Worm (Caenorhabditis elegans) whole organism, late embryonic: ENCODE measurements around the gene C38D4.7.

Experiments used
- C08G9.2 ChIP-seq: sonication (generic microtip); optimal IDR thresholded peaks from 2 replicates; lab custom pipeline; 2016; ENCODE audit warnings: mild to moderate bottlenecking, missing genetic modification characterization, moderate library complexity, missing compliant biosample characterization
- F13H6.1 ChIP-seq: sonication (generic microtip); optimal IDR thresholded peaks from 2 replicates; lab custom pipeline; 2016; ENCODE audit warnings: missing genetic modification characterization, missing compliant biosample characterization
- K02D7.2 ChIP-seq: sonication (generic microtip); optimal IDR thresholded peaks from 2 replicates; lab custom pipeline; 2017; ENCODE audit warnings: mild to moderate bottlenecking, missing genetic modification characterization, missing compliant biosample characterization
- T23F11.4 ChIP-seq: fragments of 200-800 bp; sonication (Bioruptor generic); optimal IDR thresholded peaks from 2 replicates; lab custom pipeline; 2018; ENCODE audit warnings: mild to moderate bottlenecking, missing genetic modification characterization, missing compliant biosample characterization
- Y22D7AL.16 ChIP-seq: sonication (generic microtip); optimal IDR thresholded peaks from 2 replicates; lab custom pipeline; 2016; ENCODE audit warnings: missing genetic modification characterization, missing compliant biosample characterization
- ahr-1 ChIP-seq: sonication (generic microtip); optimal IDR thresholded peaks from 2 replicates; lab custom pipeline; 2016; ENCODE audit warnings: missing genetic modification characterization, missing compliant biosample characterization
- ama-1 ChIP-seq: fragments of 150-350 bp; optimal IDR thresholded peaks from 2 replicates; lab custom pipeline; 2014
- ceh-18 ChIP-seq: sonication (generic microtip); optimal IDR thresholded peaks from 2 replicates; lab custom pipeline; 2016; ENCODE audit warnings: missing genetic modification characterization, missing compliant biosample characterization
- ceh-19 ChIP-seq: fragments of 200-800 bp; sonication (Bioruptor generic); optimal IDR thresholded peaks from 2 replicates; lab custom pipeline; 2018; ENCODE audit warnings: mild to moderate bottlenecking, missing genetic modification characterization, missing compliant biosample characterization
- ceh-2 ChIP-seq: sonication (generic microtip); optimal IDR thresholded peaks from 2 replicates; lab custom pipeline; 2016; ENCODE audit warnings: missing genotype, missing genetic modification characterization, missing compliant biosample characterization
- ceh-22 ChIP-seq: sonication (generic microtip); optimal IDR thresholded peaks from 2 replicates; lab custom pipeline; 2017; ENCODE audit warnings: missing biosample characterization, missing genetic modification characterization
- ceh-24 ChIP-seq: sonication (generic microtip); optimal IDR thresholded peaks from 2 replicates; lab custom pipeline; 2016; ENCODE audit warnings: mild to moderate bottlenecking, missing genetic modification characterization, missing compliant biosample characterization
- ceh-30 ChIP-seq: fragments of 150-350 bp; optimal IDR thresholded peaks from 2 replicates; lab custom pipeline; 2014; ENCODE audit warnings: missing biosample characterization, missing genetic modification characterization
- ceh-34 ChIP-seq: sonication (generic microtip); optimal IDR thresholded peaks from 2 replicates; lab custom pipeline; 2016; ENCODE audit warnings: mild to moderate bottlenecking, missing genetic modification characterization, missing compliant biosample characterization
- ceh-45 ChIP-seq: fragments of 200-800 bp; sonication (Bioruptor generic); IDR thresholded peaks from 2 replicates; pipeline ENCODE4 v1.3.6; 2022; ENCODE audit warnings: missing genetic modification reagents, missing genetic modification characterization, missing compliant biosample characterization
- dmd-4 ChIP-seq: sonication (generic microtip); optimal IDR thresholded peaks from 2 replicates; lab custom pipeline; 2016; ENCODE audit warnings: borderline replicate concordance, missing genetic modification characterization, missing compliant biosample characterization
- dve-1 ChIP-seq: sonication (generic microtip); optimal IDR thresholded peaks from 2 replicates; lab custom pipeline; 2017; ENCODE audit warnings: antibody characterized with exemption, mild to moderate bottlenecking, missing genetic modification characterization, missing compliant biosample characterization
- elt-2 ChIP-seq: sonication (generic microtip); optimal IDR thresholded peaks from 2 replicates; lab custom pipeline; 2016; ENCODE audit warnings: missing genetic modification reagents, missing genetic modification characterization, missing compliant biosample characterization
- eyg-1 ChIP-seq: sonication (generic microtip); optimal IDR thresholded peaks from 2 replicates; lab custom pipeline; 2016; ENCODE audit warnings: missing genotype, missing genetic modification characterization, missing compliant biosample characterization
- fax-1 ChIP-seq: sonication (generic microtip); optimal IDR thresholded peaks from 2 replicates; lab custom pipeline; 2016; ENCODE audit warnings: missing genotype, missing genetic modification characterization, missing compliant biosample characterization
- fkh-10 ChIP-seq: fragments of 150-350 bp; optimal IDR thresholded peaks from 2 replicates; lab custom pipeline; 2014; ENCODE audit warnings: missing biosample characterization, missing genetic modification reagents, missing genetic modification characterization
- fkh-6 ChIP-seq: sonication (generic microtip); optimal IDR thresholded peaks from 2 replicates; lab custom pipeline; 2016; ENCODE audit warnings: missing genetic modification characterization, missing compliant biosample characterization
- hlh-15 ChIP-seq: sonication (generic microtip); optimal IDR thresholded peaks from 2 replicates; lab custom pipeline; 2016; ENCODE audit warnings: missing genetic modification characterization, missing compliant biosample characterization
- hlh-30 ChIP-seq: sonication (generic microtip); optimal IDR thresholded peaks from 2 replicates; lab custom pipeline; 2017; ENCODE audit warnings: antibody characterized with exemption, missing genetic modification characterization, missing compliant biosample characterization; ENCODE audit not compliant: insufficient read depth
- hlh-6 ChIP-seq: sonication (generic microtip); optimal IDR thresholded peaks from 2 replicates; lab custom pipeline; 2016; ENCODE audit warnings: missing genotype, missing genetic modification characterization, missing compliant biosample characterization
- lim-6 ChIP-seq: sonication (generic microtip); optimal IDR thresholded peaks from 2 replicates; lab custom pipeline; 2016; ENCODE audit warnings: missing genetic modification characterization, missing compliant biosample characterization
- madf-2 ChIP-seq: sonication (generic microtip); optimal IDR thresholded peaks from 2 replicates; lab custom pipeline; 2017; ENCODE audit warnings: missing genetic modification characterization, missing compliant biosample characterization
- nfya-1 ChIP-seq: sonication (generic microtip); optimal IDR thresholded peaks from 2 replicates; lab custom pipeline; 2017; ENCODE audit warnings: missing genetic modification characterization, mild to moderate bottlenecking, missing compliant biosample characterization, antibody characterized with exemption, moderate library complexity
- nhr-11 ChIP-seq: fragments of 150-350 bp; optimal IDR thresholded peaks from 2 replicates; lab custom pipeline; 2014; ENCODE audit warnings: missing biosample characterization, missing genetic modification characterization
- nhr-232 ChIP-seq: sonication (generic microtip); optimal IDR thresholded peaks from 2 replicates; lab custom pipeline; 2016; ENCODE audit warnings: missing genetic modification characterization, missing compliant biosample characterization
- pha-2 ChIP-seq: sonication (generic microtip); optimal IDR thresholded peaks from 2 replicates; lab custom pipeline; 2017; ENCODE audit warnings: mild to moderate bottlenecking, missing genetic modification characterization, missing compliant biosample characterization
- pha-4 ChIP-seq: fragments of 150-350 bp; optimal IDR thresholded peaks from 2 replicates; lab custom pipeline; 2018; ENCODE audit warnings: missing biosample characterization, missing genetic modification reagents, missing genetic modification characterization
- pqm-1 ChIP-seq: sonication (generic microtip); optimal IDR thresholded peaks from 2 replicates; lab custom pipeline; 2016; ENCODE audit warnings: missing genetic modification characterization, missing compliant biosample characterization
- pros-1 ChIP-seq: fragments of 150-350 bp; optimal IDR thresholded peaks from 2 replicates; lab custom pipeline; 2014; ENCODE audit warnings: missing biosample characterization, missing genetic modification reagents, missing genetic modification characterization
- rnt-1 ChIP-seq: sonication (generic microtip); optimal IDR thresholded peaks from 2 replicates; lab custom pipeline; 2016; ENCODE audit warnings: missing genetic modification characterization, missing compliant biosample characterization
- sox-2 ChIP-seq: fragments of 200-800 bp; sonication (Bioruptor generic); IDR thresholded peaks from 2 replicates; pipeline ENCODE4 v1.3.6; 2022; ENCODE audit warnings: missing genetic modification reagents, missing genetic modification characterization, missing compliant biosample characterization
- sox-4 ChIP-seq: sonication (generic microtip); optimal IDR thresholded peaks from 2 replicates; lab custom pipeline; 2017; ENCODE audit warnings: mild to moderate bottlenecking, missing genetic modification characterization, inconsistent platforms, missing compliant biosample characterization
- syd-9 ChIP-seq: sonication (generic microtip); optimal IDR thresholded peaks from 2 replicates; lab custom pipeline; 2016; ENCODE audit warnings: mild to moderate bottlenecking, missing genetic modification characterization, moderate library complexity, missing compliant biosample characterization
- ttx-3 ChIP-seq: sonication (generic microtip); optimal IDR thresholded peaks from 2 replicates; lab custom pipeline; 2016; ENCODE audit warnings: missing genetic modification reagents, missing genetic modification characterization, missing compliant biosample characterization
- unc-42 ChIP-seq: sonication (generic microtip); optimal IDR thresholded peaks from 2 replicates; lab custom pipeline; 2016; ENCODE audit warnings: missing genotype, missing genetic modification characterization, missing compliant biosample characterization
- unc-55 ChIP-seq: sonication (generic microtip); optimal IDR thresholded peaks from 2 replicates; lab custom pipeline; 2017; ENCODE audit warnings: missing biosample characterization, missing genetic modification reagents, missing genetic modification characterization
- zip-5 ChIP-seq: sonication (generic microtip); optimal IDR thresholded peaks from 2 replicates; lab custom pipeline; 2016; ENCODE audit warnings: missing genetic modification characterization, missing compliant biosample characterization

Gene C38D4.7

DNA sequence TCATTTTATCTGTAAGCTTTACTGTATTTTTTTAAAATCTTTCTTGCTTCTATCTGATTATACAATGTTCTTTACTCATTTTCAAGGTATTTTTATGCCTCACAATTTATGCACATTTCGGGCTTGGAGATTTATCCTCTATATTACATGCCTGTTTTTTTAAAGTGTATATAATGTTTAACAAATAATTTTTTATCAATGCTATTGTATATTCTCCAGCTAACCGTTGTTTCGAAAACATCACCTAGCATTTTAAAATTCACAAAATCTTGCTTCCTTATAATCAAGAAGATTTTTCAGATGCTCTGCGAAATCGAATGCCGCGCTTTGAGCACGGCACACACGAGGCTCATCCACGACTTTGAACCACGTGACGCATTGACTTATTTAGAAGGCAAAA is 40.9 kb upstream of the C38D4.7 start, which contains the start of gene ced-4:
ced-4 (plus strand) TSS at position 301 of the 400 bp plus-strand sequence.
- no peak for TF ChIP-seq hlh-6
- no peak for TF ChIP-seq pha-4
- TF ChIP-seq ceh-34 = no peak
- TF ChIP-seq ceh-19 (GFP tag; lab: Kevin White, UChicago) = no peak
- TF ChIP-seq ceh-18 = no peak
- TF ChIP-seq Y22D7AL.16 (tag; lab: Kevin White, UChicago) = no peak
- TF ChIP-seq ceh-24 (tag; lab: Kevin White, UChicago) = no peak
- TF ChIP-seq ceh-30 (tag; lab: Kevin White, UChicago) = no peak
- no peak for TF ChIP-seq sox-4 (tag; lab: Kevin White, UChicago)
- TF ChIP-seq K02D7.2 (tag; lab: Kevin White, UChicago) = no peak
- TF ChIP-seq elt-2 (tag; lab: Kevin White, UChicago) = no peak
- no peak for TF ChIP-seq unc-55
- TF ChIP-seq C08G9.2 (tag; lab: Kevin White, UChicago) = no peak
- TF ChIP-seq fkh-6 (tag; lab: Kevin White, UChicago) = no peak
- TF ChIP-seq fkh-10 (GFP tag; lab: Kevin White, UChicago) = no peak
- TF ChIP-seq sox-2 = no peak

DNA sequence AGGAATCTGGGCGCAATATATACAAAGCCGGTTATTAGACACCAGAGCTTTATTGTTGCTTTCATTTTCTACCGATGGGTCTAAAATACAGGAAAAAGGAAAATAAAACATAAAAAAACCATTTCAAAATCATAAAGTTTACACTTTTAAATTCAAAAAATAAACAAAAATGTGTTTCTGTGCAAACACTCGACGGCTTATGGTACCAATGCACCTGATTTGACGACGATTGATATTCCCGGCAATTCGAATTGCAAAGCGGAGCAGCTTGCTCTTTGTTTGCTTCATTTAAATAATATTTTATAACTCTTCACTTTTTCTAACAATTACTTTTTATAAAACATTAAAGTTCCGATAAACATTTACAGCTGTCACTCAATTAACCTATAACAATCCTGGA is 39.0 kb upstream of the C38D4.7 start, which contains the start of gene F26A1.1:
F26A1.1 (plus strand) TSS at position 369 of the 400 bp plus-strand sequence.
- TF ChIP-seq hlh-15 (tag; lab: Kevin White, UChicago) (no peak), ceh-24 (tag; lab: Kevin White, UChicago) (no peak), K02D7.2 (tag; lab: Kevin White, UChicago) (no peak), ceh-2 (tag; lab: Kevin White, UChicago) (no peak), ceh-22 (tag; lab: Kevin White, UChicago) (no peak), fax-1 (tag; lab: Kevin White, UChicago) (no peak), syd-9 (tag; lab: Kevin White, UChicago) (no peak), unc-42 (tag; lab: Kevin White, UChicago) (no peak), dve-1 (tag; lab: Kevin White, UChicago) (no peak), ahr-1 (tag; lab: Kevin White, UChicago) (no peak), ceh-45 (GFP tag; lab: Robert Waterston, UW) (no peak), F13H6.1 (tag; lab: Kevin White, UChicago) (no peak), pqm-1 (tag; lab: Kevin White, UChicago) (no peak), madf-2 (tag; lab: Kevin White, UChicago) (no peak), pros-1 (no peak)
- TF ChIP-seq, all 69 proteins: peak for 0

DNA sequence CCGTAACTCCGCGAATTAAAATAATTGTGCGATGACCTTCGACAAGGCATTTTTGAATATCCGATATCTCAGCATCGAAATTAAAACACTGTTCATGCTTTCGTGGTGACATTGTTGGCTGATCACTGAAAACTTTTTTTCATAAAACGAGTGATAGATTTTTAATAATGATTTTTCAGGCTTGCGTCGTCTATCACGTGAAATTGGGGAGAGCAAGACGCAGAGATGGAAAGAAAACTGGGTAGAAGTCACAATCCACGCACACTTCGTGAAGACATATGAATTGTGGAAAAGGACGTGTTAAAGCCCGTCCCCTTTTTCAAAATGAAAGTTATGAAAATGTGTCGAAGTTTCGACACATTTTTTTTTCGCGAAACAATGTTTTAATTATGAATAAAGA is 38.6 kb upstream of the C38D4.7 start, which contains the start of gene nonu-1:
nonu-1 (minus strand) TSS at position 169 of the 400 bp plus-strand sequence.
- peak; percentile 81 for TF ChIP-seq hlh-30 (tag; lab: Kevin White, UChicago)
- TF ChIP-seq rnt-1 (tag; lab: Kevin White, UChicago) = no peak
- TF ChIP-seq, all 69 proteins: peak for 1

DNA sequence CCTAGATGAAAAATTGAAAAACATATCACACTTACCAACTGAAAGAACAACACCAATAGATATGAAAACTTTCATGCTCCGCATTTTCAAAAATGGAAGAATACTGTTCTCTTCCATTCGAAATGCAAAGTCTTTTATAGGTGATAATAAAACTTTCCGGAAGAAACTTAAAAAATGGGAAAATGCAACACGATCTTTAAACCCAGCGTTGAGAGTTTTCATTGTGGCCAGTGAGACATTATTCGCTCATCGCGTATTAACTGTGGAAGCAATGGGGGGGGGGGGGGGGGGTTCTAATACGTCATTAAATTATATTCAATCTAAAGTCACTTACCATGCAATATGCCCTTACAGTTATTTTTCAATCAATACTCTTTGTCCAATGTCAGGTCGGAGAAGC is 33.2 kb upstream of the C38D4.7 start, which contains the start of the genes clec-157 and fkh-5:
clec-157 (minus strand) TSS at position 101 of the 400 bp plus-strand sequence.
fkh-5 (plus strand) TSS at position 336 of the 400 bp plus-strand sequence.
- TF ChIP-seq zip-5 (tag; lab: Kevin White, UChicago) = no peak
- TF ChIP-seq madf-2 (tag; lab: Kevin White, UChicago) = no peak
- no peak for TF ChIP-seq ttx-3
- no peak for TF ChIP-seq unc-42 (tag; lab: Kevin White, UChicago)
- no peak for TF ChIP-seq ama-1 (lab: Kevin White, UChicago)

DNA sequence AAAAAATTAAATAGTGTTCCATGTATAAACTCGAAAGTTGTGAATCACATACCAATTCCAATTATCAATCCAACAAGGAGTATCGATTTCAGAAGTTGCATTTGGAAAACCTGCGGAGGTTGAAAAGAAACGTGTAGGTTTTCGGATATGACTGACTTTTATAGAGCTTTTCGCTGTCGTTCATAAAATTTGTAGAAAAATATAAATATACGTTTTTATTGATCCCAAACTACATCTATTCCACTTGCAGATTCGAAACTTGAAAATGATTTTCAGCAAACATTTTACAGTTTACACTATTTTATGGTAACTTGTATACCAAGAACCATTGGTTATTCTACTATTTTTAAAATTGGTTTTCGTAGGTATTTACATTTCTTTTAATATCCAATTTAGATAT is 31.1 kb upstream of the C38D4.7 start, which contains the start of gene clec-156:
clec-156 (minus strand) TSS at position 101 of the 400 bp plus-strand sequence.
- TF ChIP-seq eyg-1 (tag; lab: Kevin White, UChicago) (no peak), dmd-4 (tag; lab: Kevin White, UChicago) (no peak), pha-2 (no peak), hlh-15 (tag; lab: Kevin White, UChicago) (no peak), sox-4 (tag; lab: Kevin White, UChicago) (no peak), ceh-34 (no peak), lim-6 (tag; lab: Kevin White, UChicago) (no peak), syd-9 (tag; lab: Kevin White, UChicago) (no peak), nhr-11 (tag; lab: Kevin White, UChicago) (no peak), T23F11.4 (no peak), ceh-22 (tag; lab: Kevin White, UChicago) (no peak), ceh-24 (tag; lab: Kevin White, UChicago) (no peak), fkh-6 (tag; lab: Kevin White, UChicago) (no peak), pros-1 (no peak), nfya-1 (tag; lab: Kevin White, UChicago) (no peak), nhr-232 (tag; lab: Kevin White, UChicago) (no peak)
- TF ChIP-seq, all 69 proteins: peak for 0
